Worm (Caenorhabditis elegans): ENCODE results near the gene ZK355.8.

Gene ZK355.8

ce11 chrII:2927533-2927932, at the start of gene ZK355.8, which contains the start of gene ZK355.3:
ZK355.8 (plus strand) TSS chrII:2927804.
ZK355.3 (minus strand) TSS chrII:2927633.
- TF ChIP-seq ceh-16 (tag; optimal IDR thresholded peaks at IDR 0.05), result no peak
- no peak for TF ChIP-seq lin-11 (tag; optimal IDR thresholded peaks at IDR 0.05)
- no peak for TF ChIP-seq fos-1 (tag; optimal IDR thresholded peaks at IDR 0.05)
- TF ChIP-seq lin-13 (GFP tag; optimal IDR thresholded peaks at IDR 0.05), result no peak
- no peak for TF ChIP-seq gmeb-1 (tag; optimal IDR thresholded peaks at IDR 0.05)
- TF ChIP-seq sma-3 (GFP tag; optimal IDR thresholded peaks at IDR 0.05), result no peak
- TF ChIP-seq ceh-82 (tag; optimal IDR thresholded peaks at IDR 0.05), result no peak
- no peak for TF ChIP-seq nhr-6 (tag; optimal IDR thresholded peaks at IDR 0.05)
- no peak for TF ChIP-seq nhr-23 (tag; optimal IDR thresholded peaks at IDR 0.05)
- no peak for TF ChIP-seq sma-9 (GFP tag; optimal IDR thresholded peaks at IDR 0.05)
- no peak for TF ChIP-seq sma-9 (tag; optimal IDR thresholded peaks at IDR 0.05)
- no peak for TF ChIP-seq mbf-1 (tag; optimal IDR thresholded peaks at IDR 0.05)
- no peak for TF ChIP-seq nhr-12 (tag; optimal IDR thresholded peaks at IDR 0.05)
- TF ChIP-seq mab-5 (tag; optimal IDR thresholded peaks at IDR 0.05), result no peak
- TF ChIP-seq nhr-11 (tag; optimal IDR thresholded peaks at IDR 0.05), result no peak
- TF ChIP-seq egl-27 (tag; optimal IDR thresholded peaks at IDR 0.05), result no peak
- TF ChIP-seq elt-3 (tag; optimal IDR thresholded peaks at IDR 0.05), result no peak
- TF ChIP-seq zag-1 (tag; optimal IDR thresholded peaks at IDR 0.05), result no peak
- TF ChIP-seq nhr-237 (tag; optimal IDR thresholded peaks at IDR 0.05), result no peak
- no peak for TF ChIP-seq snpc-4 (tag; optimal IDR thresholded peaks at IDR 0.05)
- TF ChIP-seq alr-1 (tag; optimal IDR thresholded peaks at IDR 0.05), result no peak

- TF ChIP-seq R02D3.7 (tag; optimal IDR thresholded peaks at IDR 0.05) (no peak), ZK546.5 (tag; optimal IDR thresholded peaks at IDR 0.05) (no peak), aly-2 (tag; optimal IDR thresholded peaks at IDR 0.05) (no peak)
These were observed 48.7 kb upstream of the ZK355.8 start for ce11 chrII:2878909-2879308.

DNA sequence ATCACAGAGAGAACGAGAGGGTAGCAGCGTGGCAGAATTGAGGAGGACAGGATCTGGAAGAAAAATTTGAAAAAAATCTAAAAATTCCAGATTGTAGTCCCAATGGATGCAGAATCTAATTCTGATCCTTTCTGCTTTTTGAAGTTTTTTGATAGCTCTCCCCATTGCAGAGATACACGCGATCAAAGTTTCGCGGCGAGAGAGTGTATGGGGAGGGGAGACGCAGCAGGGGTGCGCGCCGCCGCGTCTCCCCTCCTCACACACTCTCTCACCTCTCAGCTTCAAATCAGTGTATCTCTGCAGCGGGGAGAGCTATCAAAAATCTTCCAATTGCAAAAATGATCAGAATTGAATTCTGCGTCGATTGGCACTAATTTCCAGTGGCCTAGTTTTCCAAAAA, 46.5 kb upstream of the ZK355.8 start:
- TF ChIP-seq sma-3 (GFP tag; optimal IDR thresholded peaks at IDR 0.05) (no peak), lsy-2 (tag; optimal IDR thresholded peaks at IDR 0.05) (no peak), blmp-1 (tag; optimal IDR thresholded peaks at IDR 0.05; ENCODE audit: insufficient read depth) (no peak), mdl-1 (tag; optimal IDR thresholded peaks at IDR 0.05) (no peak), nhr-21 (tag; optimal IDR thresholded peaks at IDR 0.05) (no peak), lin-13 (GFP tag; optimal IDR thresholded peaks at IDR 0.05) (no peak), crh-2 (tag; optimal IDR thresholded peaks at IDR 0.05) (no peak), snpc-4 (tag; optimal IDR thresholded peaks at IDR 0.05) (no peak), nhr-129 (tag; optimal IDR thresholded peaks at IDR 0.05) (no peak)

DNA sequence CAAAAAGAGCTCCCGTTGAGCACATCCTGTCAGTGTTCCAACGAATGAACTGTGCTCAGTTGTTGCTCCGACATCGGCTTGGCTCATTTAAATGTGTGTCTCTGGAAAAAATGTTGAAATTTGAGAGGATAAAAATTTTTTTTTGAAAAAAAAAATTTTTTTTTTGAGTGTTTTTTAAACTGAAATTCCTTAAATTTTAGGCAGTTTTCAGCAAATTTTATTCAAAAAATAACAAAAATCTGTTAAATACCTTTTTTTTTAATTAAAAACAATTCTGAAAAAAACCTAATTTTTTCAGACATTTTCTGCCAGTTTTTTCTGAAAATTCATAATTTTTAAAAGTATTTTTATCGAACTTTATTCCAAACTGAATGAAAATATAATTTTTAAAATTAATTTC, 42.8 kb upstream of the ZK355.8 start, which contains the start of gene pigw-1:
Gene pigw-1 (minus strand): TSS at position 101 of the 400 bp plus-strand sequence.
- TF ChIP-seq lin-11 (tag; optimal IDR thresholded peaks at IDR 0.05), result no peak
- TF ChIP-seq sma-9 (GFP tag; optimal IDR thresholded peaks at IDR 0.05), result no peak
- no peak for TF ChIP-seq sma-9 (tag; optimal IDR thresholded peaks at IDR 0.05)
- TF ChIP-seq skn-1 (tag; optimal IDR thresholded peaks at IDR 0.05), result no peak

DNA sequence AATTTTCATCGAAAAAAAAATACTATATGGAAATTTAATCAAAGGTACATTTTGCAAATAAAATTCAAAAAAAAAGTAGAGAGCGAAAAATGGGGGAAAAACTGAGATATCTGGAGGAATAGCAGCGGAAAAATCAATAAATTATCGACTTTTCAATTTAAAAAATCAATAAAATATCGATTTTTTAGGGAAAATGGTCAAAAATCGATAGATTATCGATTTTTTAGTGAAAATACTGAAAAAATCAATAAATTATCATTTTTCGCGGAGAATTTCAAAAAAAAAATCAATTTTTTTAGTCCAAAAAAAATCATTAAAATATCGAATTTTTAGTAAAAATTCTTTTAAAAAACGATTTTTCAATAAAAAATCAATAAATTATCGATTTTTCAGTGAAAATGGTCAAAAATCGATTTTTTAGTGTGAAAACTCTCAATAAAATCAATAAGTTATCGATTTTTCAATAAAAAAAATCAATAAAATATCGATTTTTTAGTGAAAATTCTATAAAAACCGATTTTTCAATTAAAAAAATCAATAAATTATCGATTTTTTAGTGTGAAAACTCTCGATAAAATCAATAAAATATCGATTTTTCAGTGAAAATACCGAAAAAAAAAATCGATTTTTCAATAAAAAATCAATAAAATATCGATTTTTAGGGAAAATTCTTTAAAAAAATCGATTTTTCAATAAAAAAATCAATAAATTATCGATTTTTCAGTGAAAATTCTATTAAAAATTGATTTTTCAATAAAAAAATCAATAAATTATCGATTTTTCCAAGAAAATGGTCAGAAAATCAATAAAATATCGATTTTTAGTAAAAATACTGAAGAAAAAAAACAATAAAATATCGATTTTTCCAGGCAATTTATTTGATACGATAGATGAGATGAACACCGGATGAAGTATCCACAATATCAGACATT, 41.8 kb upstream of the ZK355.8 start:
- no peak for TF ChIP-seq dmd-4 (tag; optimal IDR thresholded peaks at IDR 0.05)
- TF ChIP-seq ZK546.5 (tag; optimal IDR thresholded peaks at IDR 0.05), result no peak
- TF ChIP-seq nhr-237 (tag; optimal IDR thresholded peaks at IDR 0.05), result no peak
- TF ChIP-seq alr-1 (tag; optimal IDR thresholded peaks at IDR 0.05), result no peak
- no peak for TF ChIP-seq F13H6.1 (tag; optimal IDR thresholded peaks at IDR 0.05)
- TF ChIP-seq unc-62 (GFP tag; optimal IDR thresholded peaks at IDR 0.05), result no peak
- TF ChIP-seq aly-2 (tag; optimal IDR thresholded peaks at IDR 0.05), result no peak
- no peak for TF ChIP-seq nhr-25 (tag; optimal IDR thresholded peaks at IDR 0.05)
- no peak for TF ChIP-seq elt-3 (tag; optimal IDR thresholded peaks at IDR 0.05)
- TF ChIP-seq peb-1 (tag; optimal IDR thresholded peaks at IDR 0.05), result no peak
- TF ChIP-seq ama-1 (optimal IDR thresholded peaks at IDR 0.05), result no peak
- TF ChIP-seq crh-2 (tag; optimal IDR thresholded peaks at IDR 0.05), result no peak
- TF ChIP-seq nhr-23 (tag; optimal IDR thresholded peaks at IDR 0.05), result no peak
- no peak for TF ChIP-seq mab-5 (tag; optimal IDR thresholded peaks at IDR 0.05)
- TF ChIP-seq mdl-1 (tag; optimal IDR thresholded peaks at IDR 0.05), result no peak
- no peak for TF ChIP-seq nhr-21 (tag; optimal IDR thresholded peaks at IDR 0.05)
- no peak for TF ChIP-seq nhr-129 (tag; optimal IDR thresholded peaks at IDR 0.05)
- no peak for TF ChIP-seq sem-4 (tag; optimal IDR thresholded peaks at IDR 0.05)
- TF ChIP-seq lin-13 (GFP tag; optimal IDR thresholded peaks at IDR 0.05), result no peak
